Fruit fly (Drosophila melanogaster) whole organism, pupa: ENCODE measurements around the gene Cpr78Ca.

ENCODE experiments used
- CG12605 ChIP-seq: fragments of 200-800 bp; sonication (Bioruptor generic); IDR thresholded peaks from 2 replicates; pipeline ENCODE4 v1.3.6; 2022; ENCODE audit warnings: missing biosample characterization, missing genetic modification characterization
- CG32121 ChIP-seq: fragments of 200-800 bp; sonication (Bioruptor generic); IDR thresholded peaks from 2 replicates; pipeline ENCODE4 v1.3.6; 2022; ENCODE audit warnings: missing biosample characterization, missing genetic modification characterization
- CG34367 ChIP-seq: fragments of 200-800 bp; sonication (Bioruptor generic); optimal IDR thresholded peaks from 2 replicates; lab custom pipeline; 2018; ENCODE audit warnings: missing biosample characterization, mild to moderate bottlenecking, missing genetic modification characterization
- Pif1A ChIP-seq: fragments of 200-800 bp; sonication (Bioruptor generic); optimal IDR thresholded peaks from 3 replicates; lab custom pipeline; 2016; ENCODE audit warnings: missing biosample characterization, missing genetic modification characterization

DNA sequence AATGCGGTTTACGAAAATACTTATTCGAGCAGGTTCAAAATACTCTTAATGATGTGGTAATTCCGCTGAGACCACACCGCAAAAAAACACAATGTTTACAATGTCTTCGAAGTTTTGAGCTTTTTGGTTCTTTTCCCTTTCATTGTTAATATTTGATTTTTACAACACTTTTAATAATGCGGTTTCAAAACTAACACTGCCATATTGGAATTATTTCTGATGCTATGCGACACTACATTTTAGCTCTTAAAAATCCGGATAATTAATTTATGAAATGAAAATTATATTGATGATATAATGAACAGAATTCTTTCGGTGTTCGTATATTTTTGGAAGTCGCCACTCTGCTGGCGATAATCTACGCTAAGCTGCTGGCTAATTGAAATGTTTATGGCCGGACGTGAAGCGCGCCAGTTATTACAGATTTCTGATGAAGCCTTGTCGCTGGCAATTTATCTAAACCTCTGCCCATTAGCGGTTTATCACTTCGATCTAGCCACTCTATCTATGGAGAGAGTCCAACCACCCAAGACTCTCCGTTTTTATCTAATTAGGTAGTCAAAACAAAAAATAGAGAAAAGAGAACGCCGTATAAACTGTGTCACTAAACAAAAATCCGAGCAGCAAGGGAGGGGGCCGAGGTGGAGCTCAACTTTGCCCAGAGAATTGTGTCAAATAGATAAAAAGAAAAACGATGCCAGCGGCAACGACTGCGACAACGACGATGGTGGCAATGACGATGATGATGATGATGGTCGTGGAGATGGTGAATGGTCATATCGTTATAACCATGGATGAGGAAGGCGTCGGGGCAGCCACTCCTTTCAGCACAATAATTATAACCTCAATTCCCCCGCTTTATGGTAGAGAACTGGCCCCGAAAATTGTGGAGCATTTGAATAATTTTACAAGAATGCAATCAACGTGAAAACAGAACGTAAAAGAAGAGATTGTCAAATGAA lies 36.3 kb downstream of the Cpr78Ca start:
- TF ChIP-seq CG12605 (GFP tag; lab: Robert Waterston, UW) (no peak), CG34367 (no peak), Pif1A (GFP tag; lab: Kevin White, UChicago) (no peak), CG32121 (GFP tag; lab: Robert Waterston, UW) (no peak)
